Worm (Caenorhabditis elegans) whole organism, L3 larva: ENCODE data around the gene srh-195.

Source experiments
- R02D3.7 ChIP-seq: fragments of 150-350 bp; optimal IDR thresholded peaks from 2 replicates; lab custom pipeline; 2014; ENCODE audit warnings: missing biosample characterization, missing genetic modification characterization
- aly-2 ChIP-seq: fragments of 150-350 bp; optimal IDR thresholded peaks from 2 replicates; lab custom pipeline; 2014; ENCODE audit warnings: missing biosample characterization, missing genetic modification characterization
- ceh-28 ChIP-seq: fragments of 150-350 bp; optimal IDR thresholded peaks from 2 replicates; lab custom pipeline; 2014; ENCODE audit warnings: missing biosample characterization, missing genetic modification reagents, missing genetic modification characterization
- elt-3 ChIP-seq, 3 experiments: fragments of 150-350 bp in 1 of 3; sonication (generic microtip) in 2 of 3; optimal IDR thresholded peaks; 2 replicates in 2 of 3; 4 replicates in 1 of 3; lab custom pipeline; 2014 to 2017; ENCODE audit warnings: missing biosample characterization in 3 of 3, missing genetic modification characterization in 3 of 3
- eor-1 ChIP-seq, 2 experiments: fragments of 150-350 bp; optimal IDR thresholded peaks; 2 replicates each; lab custom pipeline; 2014 to 2018; ENCODE audit warnings: missing biosample characterization in 2 of 2, missing genetic modification characterization in 2 of 2
- mdl-1 ChIP-seq: fragments of 150-350 bp; optimal IDR thresholded peaks from 2 replicates; lab custom pipeline; 2014; ENCODE audit warnings: missing biosample characterization, missing genetic modification characterization
- mml-1 ChIP-seq: fragments of 150-350 bp; sonication (generic microtip); optimal IDR thresholded peaks from 3 replicates; lab custom pipeline; 2014; ENCODE audit warnings: missing biosample characterization, missing genetic modification characterization
- nhr-28 ChIP-seq: fragments of 150-350 bp; optimal IDR thresholded peaks from 2 replicates; lab custom pipeline; 2014; ENCODE audit warnings: missing biosample characterization, missing genetic modification characterization
- nhr-76 ChIP-seq: fragments of 150-350 bp; sonication (generic microtip); optimal IDR thresholded peaks from 5 replicates; lab custom pipeline; 2014; ENCODE audit warnings: missing biosample characterization, missing genetic modification characterization
- unc-62 ChIP-seq: fragments of 150-350 bp; sonication (generic microtip); optimal IDR thresholded peaks from 4 replicates; lab custom pipeline; 2014; ENCODE audit warnings: missing biosample characterization, missing genetic modification reagents, missing genetic modification characterization

DNA sequence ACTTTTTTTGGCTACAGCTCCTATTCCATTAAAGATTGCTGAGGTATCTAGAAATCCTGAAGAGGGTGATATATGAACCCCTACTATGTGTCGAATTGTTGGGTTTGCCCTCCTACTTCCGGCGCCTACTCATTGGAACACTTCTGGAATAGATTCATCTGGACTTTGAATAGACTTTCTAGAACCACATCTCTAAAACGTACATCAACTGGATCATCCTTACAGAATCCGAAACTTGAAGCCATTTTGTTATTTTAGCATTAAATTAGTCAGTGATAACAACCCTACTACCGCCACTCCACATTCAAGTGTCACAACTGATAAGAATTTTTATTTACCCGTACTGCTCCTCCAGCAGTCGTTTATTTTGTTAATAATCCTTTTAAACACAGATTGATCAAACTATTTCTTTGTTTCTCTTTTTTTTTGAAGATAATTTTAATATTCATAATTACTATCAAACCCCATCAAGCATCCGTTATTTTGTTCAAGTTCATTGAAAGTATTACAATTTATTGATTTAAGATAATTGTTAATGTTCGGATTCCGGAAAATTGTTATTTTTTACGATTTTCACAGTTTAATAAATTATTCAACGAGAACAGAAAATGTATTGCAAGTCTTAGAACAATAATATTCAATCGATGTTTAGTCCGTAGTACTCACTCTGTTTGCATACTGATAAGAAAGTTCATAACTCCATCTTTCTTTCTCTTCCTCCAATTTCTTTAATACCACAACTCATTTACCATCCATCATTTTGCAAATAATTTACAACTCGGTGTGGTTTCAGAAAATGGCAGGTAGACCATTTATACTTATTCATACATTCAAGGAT, 17.3 kb downstream of the srh-195 start, which contains the start of gene math-42:
- TF ChIP-seq mdl-1 (tag; lab: Kevin White, UChicago): no peak
- no peak for TF ChIP-seq ceh-28
- TF ChIP-seq nhr-76 (tag; lab: Kevin White, UChicago): no peak
- TF ChIP-seq elt-3 (tag; optimal IDR thresholded peaks at IDR 0.05; lab: Kevin White, UChicago): no peak
- TF ChIP-seq unc-62 (GFP tag; lab: Kevin White, UChicago): no peak
- no peak for TF ChIP-seq eor-1 (tag; optimal IDR thresholded peaks at IDR 0.05; lab: Kevin White, UChicago)
- TF ChIP-seq mml-1 (tag; lab: Kevin White, UChicago): no peak
- TF ChIP-seq nhr-28 (tag; lab: Kevin White, UChicago): no peak
- no peak for TF ChIP-seq aly-2
- TF ChIP-seq R02D3.7 (tag; lab: Kevin White, UChicago): no peak
